Worm (Caenorhabditis elegans) whole organism, L4/young adult: Measurements from ENCODE around the gene hap-1.

Source experiments
- W03F9.2 ChIP-seq: fragments of 150-350 bp; optimal IDR thresholded peaks from 2 replicates; lab custom pipeline; 2014; ENCODE audit warnings: missing biosample characterization, missing genetic modification characterization
- dao-5 ChIP-seq: sonication (generic microtip); optimal IDR thresholded peaks from 2 replicates; lab custom pipeline; 2016; ENCODE audit warnings: missing genotype, missing genetic modification characterization, moderate library complexity, missing compliant biosample characterization
- him-1 ChIP-seq: sonication (generic microtip); optimal IDR thresholded peaks from 2 replicates; lab custom pipeline; 2016; ENCODE audit warnings: missing genotype, missing genetic modification reagents, missing genetic modification characterization, missing compliant biosample characterization

Gene hap-1

ce11 chrIII:5233140-5233539 lies 30.6 kb upstream of the hap-1 start:
- no peak for TF ChIP-seq W03F9.2 (tag; lab: Kevin White, UChicago)
- TF ChIP-seq dao-5 (tag; lab: Kevin White, UChicago), result no peak
- TF ChIP-seq him-1, result no peak

DNA sequence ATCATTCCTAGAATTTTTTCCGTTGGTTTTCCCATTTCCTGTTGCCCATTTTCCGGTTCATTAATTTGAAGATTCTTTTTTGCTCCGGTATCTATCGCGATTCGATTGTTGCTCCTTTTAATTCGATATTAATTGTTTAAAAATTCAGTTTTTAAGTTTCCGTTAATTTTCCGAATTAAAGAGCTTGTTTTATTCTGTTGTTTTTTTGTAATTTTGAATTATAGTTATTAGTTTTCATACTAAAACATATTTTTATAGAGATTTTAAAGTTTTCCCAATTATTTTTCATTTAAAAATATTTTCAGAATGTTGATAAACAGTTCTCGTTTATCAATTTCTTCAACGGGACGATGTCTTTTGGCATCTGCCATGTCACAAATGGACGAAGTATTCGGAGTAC lies 29.4 kb upstream of the hap-1 start, which contains the start of gene mrps-26:
Gene mrps-26 (plus strand): TSS at position 301 of the 400 bp plus-strand sequence.
- TF ChIP-seq him-1 (no peak), W03F9.2 (tag; lab: Kevin White, UChicago) (no peak), dao-5 (tag; lab: Kevin White, UChicago) (no peak)

ce11 chrIII:5236104-5236503 lies 27.6 kb upstream of the hap-1 start, which contains the start of gene prx-10:
Gene prx-10, plus strand, starts transcription at chrIII:5236404.
- TF ChIP-seq him-1 (no peak), W03F9.2 (tag; lab: Kevin White, UChicago) (no peak), dao-5 (tag; lab: Kevin White, UChicago) (no peak)

DNA sequence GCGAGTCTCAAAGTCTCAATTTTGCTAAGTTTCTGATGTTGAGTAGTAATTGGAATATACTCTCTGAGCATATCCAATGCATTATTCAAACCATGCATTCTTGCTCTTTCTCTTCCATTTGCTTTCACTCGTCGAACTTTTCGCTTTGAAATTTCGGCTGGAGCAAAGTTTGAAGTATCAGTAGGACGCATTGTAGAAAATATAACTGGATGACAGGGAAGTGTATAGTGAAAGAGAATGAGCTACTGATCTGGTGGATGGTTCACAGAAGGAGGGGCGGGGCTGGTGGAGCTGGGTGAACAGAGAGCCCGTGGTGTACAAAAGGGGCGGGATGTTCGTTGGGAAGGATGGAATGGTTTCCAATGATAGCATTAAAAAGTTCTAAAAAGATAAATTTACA lies 21.9 kb upstream of the hap-1 start:
- no peak for TF ChIP-seq him-1
- no peak for TF ChIP-seq W03F9.2 (tag; lab: Kevin White, UChicago)
- no peak for TF ChIP-seq dao-5 (tag; lab: Kevin White, UChicago)

DNA sequence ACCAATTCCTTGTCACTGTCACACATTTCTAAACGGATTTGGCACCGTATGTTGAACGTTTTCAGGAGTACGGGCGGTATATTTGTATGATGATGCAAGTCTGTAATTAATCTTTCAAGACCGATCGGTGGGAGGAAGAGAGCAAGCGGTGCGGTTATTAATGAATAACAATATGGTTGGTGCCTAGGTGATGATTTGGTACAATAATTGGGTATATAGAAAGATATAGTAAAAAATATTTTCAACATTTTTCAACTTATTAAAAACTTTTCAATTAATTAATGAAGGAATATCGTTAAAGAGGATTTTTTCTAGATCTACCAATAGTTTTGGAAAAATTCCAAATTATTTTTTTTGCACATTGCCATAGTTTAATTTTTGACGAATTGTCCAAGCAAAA lies 19.2 kb upstream of the hap-1 start, which contains the start of gene cnd-1:
Gene cnd-1 (minus strand): TSS at position 101 of the 400 bp plus-strand sequence.
- no peak for TF ChIP-seq W03F9.2 (tag; lab: Kevin White, UChicago)
- TF ChIP-seq him-1, result no peak
- TF ChIP-seq dao-5 (tag; lab: Kevin White, UChicago), result no peak

ce11 chrIII:5245067-5245466 lies 18.7 kb upstream of the hap-1 start:
- TF ChIP-seq W03F9.2 (tag; lab: Kevin White, UChicago) (no peak), him-1 (no peak), dao-5 (tag; lab: Kevin White, UChicago) (no peak)

ce11 chrIII:5248706-5249105 lies 15.0 kb upstream of the hap-1 start:
- TF ChIP-seq him-1, result no peak

DNA sequence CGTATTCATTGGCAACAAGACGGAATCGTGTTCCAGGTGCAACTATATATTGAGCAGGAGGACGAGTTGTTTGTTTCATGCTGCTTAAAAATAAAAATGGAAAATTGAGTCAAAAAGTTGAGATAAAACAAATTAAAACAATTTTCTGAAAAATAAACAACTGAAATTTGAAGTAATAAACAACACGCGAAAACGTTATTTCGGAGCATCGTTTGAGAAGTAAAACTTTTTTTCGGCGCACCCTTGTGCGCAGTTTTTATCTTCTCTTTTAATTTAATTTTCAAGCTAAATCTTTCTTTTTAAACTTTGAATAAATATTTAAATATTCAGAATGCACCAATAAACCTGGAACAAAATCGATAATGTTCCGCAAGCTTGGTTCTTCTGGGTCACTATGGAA lies 9.6 kb upstream of the hap-1 start, which contains the start of the genes sumv-1 and gop-1:
Gene sumv-1 (minus strand): TSS at position 80 of the 400 bp plus-strand sequence.
Gene gop-1 (plus strand): TSS at position 331 of the 400 bp plus-strand sequence.
- TF ChIP-seq him-1 (no peak), W03F9.2 (tag; lab: Kevin White, UChicago) (no peak), dao-5 (tag; lab: Kevin White, UChicago) (no peak)

- TF ChIP-seq W03F9.2 (tag; lab: Kevin White, UChicago) (no peak), him-1 (no peak), dao-5 (tag; lab: Kevin White, UChicago) (no peak)
These were observed 4.8 kb upstream of the hap-1 start, which contains the start of gene gop-2 for ce11 chrIII:5258918-5259317. Gene gop-2, plus strand, starts transcription at chrIII:5259023.

ce11 chrIII:5260394-5260793 lies 3.3 kb upstream of the hap-1 start, which contains the start of gene gop-3:
Gene gop-3, plus strand, starts transcription at chrIII:5260694.
- no peak for TF ChIP-seq W03F9.2 (tag; lab: Kevin White, UChicago)

- TF ChIP-seq dao-5 (tag; lab: Kevin White, UChicago) (no peak), him-1 (no peak), W03F9.2 (tag; lab: Kevin White, UChicago) (no peak)
These were observed 1.1 kb downstream of the hap-1 start, which contains the start of gene gro-1 for ce11 chrIII:5264813-5265212. Gene gro-1, plus strand, starts transcription at chrIII:5265113.

DNA sequence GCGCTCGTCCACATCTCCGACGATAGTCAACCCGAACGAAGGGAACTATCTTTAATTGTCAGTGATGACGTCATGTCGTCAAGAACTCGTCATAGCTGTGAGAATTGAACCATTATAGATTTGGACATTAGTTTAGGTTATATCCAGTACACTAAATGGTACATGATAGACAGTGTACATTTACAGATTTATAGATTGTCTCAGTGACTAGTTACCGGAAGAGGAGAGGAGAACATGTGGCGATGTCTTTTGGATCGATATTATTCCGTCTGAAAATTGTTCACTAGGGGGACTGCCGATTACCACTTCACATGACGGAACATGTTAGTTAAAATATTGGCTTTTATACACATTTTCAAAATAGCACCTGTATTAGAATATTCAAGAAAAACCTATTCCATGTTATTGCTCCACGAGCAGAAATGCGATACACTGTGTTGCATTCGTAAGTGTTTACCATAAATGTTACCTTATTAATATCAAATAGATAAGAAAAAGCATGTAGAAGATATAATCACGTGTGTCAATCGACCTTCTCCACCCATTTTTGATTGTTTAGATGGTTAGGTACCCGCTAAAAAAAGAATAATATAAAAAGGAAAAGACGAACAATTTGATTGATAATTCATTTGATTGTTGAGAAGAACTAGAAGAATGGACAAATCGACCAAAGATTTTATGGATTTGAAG lies 3.6 kb downstream of the hap-1 start, which contains the start of gene ZC395.5:
Gene ZC395.5 (plus strand): TSS at position 632 of the 690 bp plus-strand sequence.
- TF ChIP-seq dao-5 (tag; lab: Kevin White, UChicago) (no peak), W03F9.2 (tag; lab: Kevin White, UChicago) (no peak), him-1 (no peak)

ce11 chrIII:5268486-5268885 lies 4.7 kb downstream of the hap-1 start:
- TF ChIP-seq him-1 (no peak), dao-5 (tag; lab: Kevin White, UChicago) (no peak), W03F9.2 (tag; lab: Kevin White, UChicago) (no peak)

ce11 chrIII:5269814-5270213 lies 6.1 kb downstream of the hap-1 start, which contains the start of gene ZC395.4:
Gene ZC395.4, plus strand, starts transcription at chrIII:5270114.
- no peak for TF ChIP-seq him-1
- no peak for TF ChIP-seq W03F9.2 (tag; lab: Kevin White, UChicago)
- TF ChIP-seq dao-5 (tag; lab: Kevin White, UChicago), result no peak
